Worm (Caenorhabditis elegans): ENCODE data around the gene K03H1.11.
A peak's percentile ranks its signal among the peaks of the same experiment; 100 is the strongest.

The K03H1.11 gene

DNA sequence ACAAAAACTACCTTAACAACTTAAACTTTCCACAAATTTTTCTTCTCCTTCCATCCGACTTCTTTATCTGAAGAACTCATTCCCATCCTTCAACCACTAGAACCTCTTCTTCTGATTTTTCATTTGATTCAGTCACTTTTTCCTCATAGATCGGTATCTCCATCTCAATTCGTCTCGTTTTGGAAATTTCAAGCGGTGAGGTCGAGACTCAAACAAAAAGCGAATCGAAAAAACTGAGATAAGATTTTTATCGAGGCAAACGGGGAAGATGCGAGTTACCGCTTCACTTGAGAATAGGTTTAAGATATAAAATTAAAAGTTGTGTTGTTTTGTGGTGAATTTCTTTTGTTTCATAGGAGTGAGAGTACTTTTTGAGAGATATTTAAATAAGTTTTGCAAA lies 39.6 kb upstream of the K03H1.11 start:
- TF ChIP-seq C38D4.7 (GFP tag; optimal IDR thresholded peaks at IDR 0.05) = no peak
- TF ChIP-seq C08G9.2 (tag; optimal IDR thresholded peaks at IDR 0.05) = no peak
- TF ChIP-seq ceh-45 (GFP tag; IDR thresholded peaks at IDR 0.05) = no peak
- TF ChIP-seq hlh-30 (tag; optimal IDR thresholded peaks at IDR 0.05; ENCODE audit: insufficient read depth) = no peak
- no peak for TF ChIP-seq hlh-13 (GFP tag; optimal IDR thresholded peaks at IDR 0.05)
- no peak for TF ChIP-seq pag-3 (tag; optimal IDR thresholded peaks at IDR 0.05; ENCODE audit: borderline replicate concordance)
- TF ChIP-seq ama-1 (optimal IDR thresholded peaks at IDR 0.05) = no peak
- no peak for TF ChIP-seq sox-4 (tag; optimal IDR thresholded peaks at IDR 0.05)
- TF ChIP-seq ceh-18 (tag; optimal IDR thresholded peaks at IDR 0.05) = no peak

DNA sequence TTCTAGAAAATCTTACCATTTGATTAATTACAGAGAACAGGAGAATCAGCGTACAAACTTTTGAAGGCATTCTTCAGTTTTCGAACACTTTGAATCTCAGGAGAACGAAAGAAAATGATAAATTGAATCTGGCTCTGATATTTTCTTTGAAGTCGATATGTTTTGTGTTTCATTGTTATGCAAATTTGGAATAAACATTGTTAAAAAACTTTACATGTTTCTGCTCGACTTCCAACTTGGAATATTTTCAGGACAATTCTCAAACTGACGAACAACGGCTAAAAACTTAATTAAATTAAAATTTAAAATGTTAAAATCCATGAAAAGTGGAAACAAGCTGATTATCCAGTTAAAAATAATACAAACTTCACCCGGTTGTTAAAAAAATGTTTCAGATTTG lies 36.6 kb upstream of the K03H1.11 start, which contains the start of gene C05B5.1:
C05B5.1 (minus strand) TSS at position 101 of the 400 bp plus-strand sequence.
- TF ChIP-seq ceh-6 (GFP tag; optimal IDR thresholded peaks at IDR 0.05) (no peak), eyg-1 (tag; optimal IDR thresholded peaks at IDR 0.05) (no peak), ttx-3 (tag; optimal IDR thresholded peaks at IDR 0.05) (no peak), Y22D7AL.16 (tag; optimal IDR thresholded peaks at IDR 0.05) (no peak), pat-9 (tag; optimal IDR thresholded peaks at IDR 0.05) (no peak), nhr-232 (tag; optimal IDR thresholded peaks at IDR 0.05) (no peak), zip-5 (tag; optimal IDR thresholded peaks at IDR 0.05) (no peak), ceh-14 (tag; optimal IDR thresholded peaks at IDR 0.05) (no peak), ztf-16 (tag; optimal IDR thresholded peaks at IDR 0.05) (no peak), madf-2 (tag; optimal IDR thresholded peaks at IDR 0.05) (no peak), sdc-2 (tag; optimal IDR thresholded peaks at IDR 0.05) (no peak), unc-55 (GFP tag; optimal IDR thresholded peaks at IDR 0.05) (no peak), K09A11.1 (tag; optimal IDR thresholded peaks at IDR 0.05; ENCODE audit: insufficient read depth) (no peak), C38D4.7 (GFP tag; optimal IDR thresholded peaks at IDR 0.05) (no peak)

DNA sequence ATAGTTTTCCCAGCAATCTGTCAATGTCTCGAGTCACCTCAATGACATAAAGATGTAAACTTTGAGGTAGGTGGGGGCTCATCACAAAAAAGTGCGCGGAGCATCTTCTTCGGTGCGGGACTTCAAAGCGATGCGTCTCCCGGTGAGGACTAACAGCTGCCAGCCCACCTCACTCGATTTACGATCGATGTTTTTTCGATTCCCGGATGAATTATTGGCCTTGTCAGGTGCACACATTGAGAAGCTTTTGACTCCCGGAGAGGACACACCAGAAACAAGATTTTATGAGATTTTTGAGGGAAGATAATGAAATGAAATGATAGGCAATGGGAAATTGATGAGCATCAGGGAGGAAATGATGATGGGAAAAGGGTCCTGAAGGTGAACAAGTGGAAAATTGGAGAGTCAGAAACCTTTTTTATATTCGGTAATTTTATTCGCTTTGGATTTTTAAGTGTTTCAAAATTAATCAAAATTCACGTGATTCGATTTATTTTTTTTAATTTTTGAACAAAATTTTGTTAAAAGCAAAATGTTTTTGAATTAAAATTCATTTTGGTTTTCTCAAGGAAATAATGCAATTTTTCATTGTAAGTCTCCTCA lies 35.2 kb upstream of the K03H1.11 start, which contains the start of gene C05B5.12:
C05B5.12 (plus strand) TSS at position 553 of the 603 bp plus-strand sequence.
- TF ChIP-seq ceh-18 (tag; optimal IDR thresholded peaks at IDR 0.05) (peak; percentile 10), unc-55 (GFP tag; optimal IDR thresholded peaks at IDR 0.05) (peak; percentile 87), hlh-15 (tag; optimal IDR thresholded peaks at IDR 0.05) (no peak), ceh-34 (tag; optimal IDR thresholded peaks at IDR 0.05) (no peak), zip-5 (tag; optimal IDR thresholded peaks at IDR 0.05) (no peak), unc-86 (tag; optimal IDR thresholded peaks at IDR 0.05) (no peak)

DNA sequence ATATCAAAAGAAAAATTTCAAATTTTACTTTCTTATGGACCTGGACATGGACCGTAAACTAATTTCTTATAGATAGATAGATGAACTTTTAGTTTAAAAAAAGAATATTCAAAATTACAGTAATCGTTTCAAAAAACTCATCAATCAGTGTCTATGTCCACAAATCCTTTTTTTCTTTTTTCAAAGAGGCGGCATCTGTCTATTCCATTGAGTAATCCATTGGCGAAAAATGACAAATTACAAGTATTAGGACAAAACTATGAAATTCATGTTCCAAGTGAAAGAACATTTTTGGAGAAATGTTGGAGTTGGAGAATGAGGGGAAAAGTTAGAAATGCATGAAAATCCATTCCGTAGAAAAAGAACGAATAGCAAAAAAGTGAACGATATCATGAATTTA lies 33.8 kb upstream of the K03H1.11 start:
- TF ChIP-seq ceh-34 (tag; optimal IDR thresholded peaks at IDR 0.05) (no peak), ceh-30 (tag; optimal IDR thresholded peaks at IDR 0.05) (no peak), lim-6 (tag; optimal IDR thresholded peaks at IDR 0.05) (no peak), nfya-1 (tag; optimal IDR thresholded peaks at IDR 0.05) (no peak), nhr-232 (tag; optimal IDR thresholded peaks at IDR 0.05) (no peak), pag-3 (tag; optimal IDR thresholded peaks at IDR 0.05; ENCODE audit: borderline replicate concordance) (no peak), ceh-45 (GFP tag; IDR thresholded peaks at IDR 0.05) (no peak)

DNA sequence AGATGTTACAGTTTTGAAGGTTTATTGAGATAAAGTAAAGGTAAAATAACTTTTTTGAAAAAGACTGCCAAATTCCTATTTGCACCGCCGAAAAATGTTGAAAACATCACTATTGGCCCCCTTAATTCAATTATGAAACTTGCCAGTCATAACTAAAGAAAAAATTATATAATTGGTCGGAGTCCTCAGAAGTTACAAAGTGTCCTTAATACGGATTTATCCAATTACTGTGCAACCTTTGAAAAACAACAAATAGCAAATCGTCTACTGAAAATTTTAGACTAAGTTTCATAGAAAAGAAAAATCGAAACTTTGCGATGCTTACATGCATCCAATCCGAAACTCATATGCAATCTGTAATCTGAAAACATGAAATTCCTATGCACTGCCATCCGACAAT lies 32.8 kb upstream of the K03H1.11 start:
- no peak for TF ChIP-seq pax-1 (tag; optimal IDR thresholded peaks at IDR 0.05)
- no peak for TF ChIP-seq fkh-10 (GFP tag; optimal IDR thresholded peaks at IDR 0.05)

DNA sequence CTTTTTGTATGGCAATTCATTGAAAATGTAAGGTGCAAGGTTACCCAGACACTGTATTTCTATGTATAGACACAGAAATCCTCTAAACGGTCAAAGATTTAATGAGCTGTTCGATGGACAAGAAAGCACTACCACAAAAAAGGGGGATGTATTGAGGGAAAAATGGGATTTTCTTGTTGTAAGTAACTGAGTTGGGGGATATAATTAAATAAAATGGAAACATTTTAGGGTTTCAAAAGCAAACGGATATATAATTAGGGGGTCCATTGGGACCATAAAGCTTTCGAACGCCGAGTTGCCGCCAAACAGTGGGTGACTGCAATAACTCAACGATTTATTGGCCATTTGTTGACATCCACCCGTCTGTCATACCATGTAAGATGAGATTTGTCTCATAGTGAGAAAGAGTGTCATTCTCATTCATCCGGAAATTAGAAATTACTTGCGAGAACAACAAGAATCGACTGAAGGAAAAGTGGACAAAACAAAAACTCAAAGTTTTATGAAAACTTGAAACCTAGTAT lies 30.4 kb upstream of the K03H1.11 start:
- TF ChIP-seq unc-42 (tag; optimal IDR thresholded peaks at IDR 0.05) (peak; percentile 58), lim-6 (tag; optimal IDR thresholded peaks at IDR 0.05) (no peak), K02D7.2 (tag; optimal IDR thresholded peaks at IDR 0.05) (no peak), ceh-24 (tag; optimal IDR thresholded peaks at IDR 0.05) (no peak)

Data from whole organism, late embryonic.